Fruit fly (Drosophila melanogaster): ENCODE measurements around the gene obst-H.
A peak's percentile ranks its signal among the peaks of the same experiment; 100 is the strongest.

obst-H gene

DNA sequence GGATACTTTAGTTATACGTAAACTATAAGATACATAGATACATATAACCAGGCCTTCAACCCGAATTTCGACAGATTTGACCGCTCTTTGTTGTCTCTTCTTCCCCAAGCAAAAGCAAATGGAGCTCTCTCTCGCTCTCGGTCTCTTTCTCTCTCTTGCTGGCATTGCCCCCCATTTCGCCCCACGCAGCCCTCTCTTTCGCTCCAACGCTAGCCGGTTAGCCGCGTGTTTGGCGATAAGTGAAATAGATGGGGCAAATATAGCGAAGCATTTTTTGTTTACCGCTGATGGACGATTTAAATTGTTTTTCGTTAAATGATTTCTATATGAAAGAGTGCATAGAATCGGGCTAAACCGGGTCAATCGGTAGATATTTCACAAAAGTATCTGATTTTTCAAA, 14.6 kb downstream of the obst-H start (continued):
- TF ChIP-seq Dll (GFP tag; IDR thresholded peaks at IDR 0.05; ENCODE audit: partially characterized antibody) (peak; percentile 61), CG14014 (GFP tag; IDR thresholded peaks at IDR 0.05) (peak; percentile 20; the same call in 1 of the 2 replicates), disco-r (GFP tag; optimal IDR thresholded peaks at IDR 0.05) (no peak), BtbVII (GFP tag; optimal IDR thresholded peaks at IDR 0.05) (no peak), Xrp1 (GFP tag; IDR thresholded peaks at IDR 0.05) (0 out of 2 replicates have a peak, but pooled peaks have one; percentile 10), kah (GFP tag; optimal IDR thresholded peaks at IDR 0.05) (no peak), HLH4C (GFP tag; IDR thresholded peaks at IDR 0.05; ENCODE audit: partially characterized antibody) (0 out of 3 replicates have a peak, but pooled peaks have one; percentile 7), Hr78 (GFP tag; optimal IDR thresholded peaks at IDR 0.05) (peak in 1 of 2 experiments; percentile 1), CG13287 (GFP tag; IDR thresholded peaks at IDR 0.05; ENCODE audit: partially characterized antibody) (peak; percentile 68), CG6813 (GFP tag; optimal IDR thresholded peaks at IDR 0.05) (no peak), CG10209 (GFP tag; optimal IDR thresholded peaks at IDR 0.05) (no peak), CG17568 (GFP tag; optimal IDR thresholded peaks at IDR 0.05) (no peak), B-H1 (GFP tag; IDR thresholded peaks at IDR 0.05) (no peak), CG17612 (GFP tag; IDR thresholded peaks at IDR 0.05) (no peak), dati (GFP tag; IDR thresholded peaks at IDR 0.05) (no peak), yki (optimal IDR thresholded peaks at IDR 0.05) (peak; percentile 48), salm (tag; optimal IDR thresholded peaks at IDR 0.05) (no peak), CG11695 (GFP tag; IDR thresholded peaks at IDR 0.05) (peak; percentile 26; the same call in 1 of the 3 replicates), dmrt99B (tag; optimal IDR thresholded peaks at IDR 0.05) (no peak), Adf1 (GFP tag; IDR thresholded peaks at IDR 0.05) (no peak; the same call in 1 of the 2 replicates), Myb (GFP tag; optimal IDR thresholded peaks at IDR 0.05) (no peak), cato (GFP tag; optimal IDR thresholded peaks at IDR 0.05; ENCODE audit: borderline replicate concordance) (no peak), NFAT (GFP tag; IDR thresholded peaks at IDR 0.05) (no peak), inv (GFP tag; IDR thresholded peaks at IDR 0.05; ENCODE audit: partially characterized antibody) (no peak), CG6791 (GFP tag; IDR thresholded peaks at IDR 0.05; ENCODE audit: partially characterized antibody) (no peak), CG12769 (tag; optimal IDR thresholded peaks at IDR 0.05) (peak; percentile 66), Oli (tag; optimal IDR thresholded peaks at IDR 0.05) (no peak), cas (GFP tag; IDR thresholded peaks at IDR 0.05) (no peak), Abd-B (GFP tag; optimal IDR thresholded peaks at IDR 0.05) (no peak), dm (GFP tag; optimal IDR thresholded peaks at IDR 0.05) (peak; percentile 17), Hmx (GFP tag; optimal IDR thresholded peaks at IDR 0.05) (no peak), CG4730 (GFP tag; IDR thresholded peaks at IDR 0.05) (no peak), CG17186 (GFP tag; optimal IDR thresholded peaks at IDR 0.05) (no peak), CG4617 (GFP tag; optimal IDR thresholded peaks at IDR 0.05; ENCODE audit: borderline replicate concordance) (no peak), CG11247 (GFP tag; IDR thresholded peaks at IDR 0.05) (no peak), CG9609 (GFP tag; optimal IDR thresholded peaks at IDR 0.05) (no peak), tna (GFP tag; IDR thresholded peaks at IDR 0.05; ENCODE audit: partially characterized antibody) (peak; percentile 11; the same call in 1 of the 2 replicates), HmgZ (tag; optimal IDR thresholded peaks at IDR 0.05) (peak; percentile 9), ttk (GFP tag; IDR thresholded peaks at IDR 0.05) (no peak), CG17802 (tag; optimal IDR thresholded peaks at IDR 0.05) (no peak), CG8765 (GFP tag; IDR thresholded peaks at IDR 0.05) (no peak), CG3847 (GFP tag; IDR thresholded peaks at IDR 0.05) (no peak), so (GFP tag; IDR thresholded peaks at IDR 0.05) (peak; percentile 30; the same call in 1 of the 3 replicates), Awh (GFP tag; IDR thresholded peaks at IDR 0.05) (no peak), chm (GFP tag; IDR thresholded peaks at IDR 0.05) (peak; percentile 22; the same call in 1 of the 2 replicates), CG6654 (GFP tag; optimal IDR thresholded peaks at IDR 0.05) (no peak), lab (GFP tag; optimal IDR thresholded peaks at IDR 0.05) (peak; percentile 49), CG4282 (GFP tag; optimal IDR thresholded peaks at IDR 0.05) (no peak), tgo (GFP tag; IDR thresholded peaks at IDR 0.05) (no peak), CG3995 (GFP tag; optimal IDR thresholded peaks at IDR 0.05) (no peak), jigr1 (GFP tag; IDR thresholded peaks at IDR 0.05) (no peak)

Data from whole organism, embryonic.